Fruit fly (Drosophila melanogaster): ENCODE measurements around the gene TfIIA-S-2.

TfIIA-S-2 gene

dm6 chrX:990218-990617, 21.2 kb downstream of the TfIIA-S-2 start, which contains the start of gene CG18823:
CG18823 (plus strand) TSS chrX:990518.
- no peak for TF ChIP-seq CG9817 (tag; optimal IDR thresholded peaks at IDR 0.05)
- TF ChIP-seq gfzf (GFP tag; optimal IDR thresholded peaks at IDR 0.05), result no peak
- no peak for TF ChIP-seq NC2β (GFP tag; optimal IDR thresholded peaks at IDR 0.05)
- no peak for TF ChIP-seq Nf-YB (GFP tag; optimal IDR thresholded peaks at IDR 0.05)
- TF ChIP-seq CG9437 (GFP tag; optimal IDR thresholded peaks at IDR 0.05), result no peak
- TF ChIP-seq sd (tag; optimal IDR thresholded peaks at IDR 0.05), result no peak
- no peak for TF ChIP-seq Nf-YA (GFP tag; IDR thresholded peaks at IDR 0.05)
- TF ChIP-seq CG17359 (tag; optimal IDR thresholded peaks at IDR 0.05), result no peak
- TF ChIP-seq Bteb2 (GFP tag; optimal IDR thresholded peaks at IDR 0.05), result no peak
- TF ChIP-seq schlank (tag; optimal IDR thresholded peaks at IDR 0.05), result no peak
- TF ChIP-seq ems (GFP tag; optimal IDR thresholded peaks at IDR 0.05), result no peak
- no peak for TF ChIP-seq CG4424 (GFP tag; optimal IDR thresholded peaks at IDR 0.05)

DNA sequence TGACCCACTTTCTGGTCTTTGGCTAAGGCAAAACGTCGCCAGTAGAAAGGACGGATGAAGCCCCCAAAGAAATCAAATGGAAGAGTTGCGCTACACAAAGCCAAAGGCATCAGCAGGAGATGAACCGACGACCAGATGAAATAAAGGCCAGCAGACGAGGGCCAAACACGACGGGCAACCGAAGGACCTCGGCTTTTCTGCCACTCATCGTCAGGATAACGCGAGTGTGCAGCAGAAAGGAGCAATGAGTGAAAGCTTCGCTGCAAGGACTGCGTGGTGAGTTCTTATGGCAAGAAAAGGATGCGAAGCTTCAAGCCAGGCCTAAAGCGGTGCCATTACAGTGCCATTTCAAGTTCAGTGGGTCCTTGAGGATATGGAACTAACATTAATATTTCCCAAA, 25.5 kb downstream of the TfIIA-S-2 start:
- TF ChIP-seq CG18619 (GFP tag; optimal IDR thresholded peaks at IDR 0.05) (no peak), Deaf1 (tag; optimal IDR thresholded peaks at IDR 0.05) (peak; percentile 87), z (GFP tag; IDR thresholded peaks at IDR 0.05) (peak; percentile 80)

DNA sequence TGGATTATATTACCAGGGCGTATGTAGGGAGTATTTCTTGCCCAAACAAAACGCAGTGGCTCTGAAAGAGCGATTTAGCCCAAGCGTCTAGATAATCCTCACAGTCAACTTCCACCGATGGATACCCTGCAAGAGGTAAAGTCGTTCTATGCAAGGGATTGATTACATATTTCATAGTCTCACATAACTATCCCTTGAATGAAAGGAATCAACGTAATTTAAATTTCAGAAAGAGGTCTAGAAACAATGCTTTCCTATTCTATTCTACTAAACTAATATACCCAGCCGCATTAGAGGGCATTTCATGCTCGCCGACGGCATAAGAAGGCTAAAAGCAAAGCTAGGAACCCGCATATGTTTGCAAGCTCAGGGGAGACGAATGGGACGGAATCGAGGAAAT, 44.6 kb downstream of the TfIIA-S-2 start:
- TF ChIP-seq B-H1 (GFP tag; IDR thresholded peaks at IDR 0.05) (no peak), ase (GFP tag; IDR thresholded peaks at IDR 0.05) (peak; percentile 31; the same call in 1 of the 3 replicates), bigmax (GFP tag; optimal IDR thresholded peaks at IDR 0.05) (no peak), CG7372 (GFP tag; IDR thresholded peaks at IDR 0.05) (no peak), CG7745 (tag; optimal IDR thresholded peaks at IDR 0.05) (no peak), Adf1 (GFP tag; IDR thresholded peaks at IDR 0.05) (no peak), sob (GFP tag; IDR thresholded peaks at IDR 0.05) (no peak), HLH54F (GFP tag; optimal IDR thresholded peaks at IDR 0.05) (no peak), ci (GFP tag; IDR thresholded peaks at IDR 0.05) (0 out of 3 replicates have a peak, but pooled peaks have one; percentile 29), eve (GFP tag; optimal IDR thresholded peaks at IDR 0.05) (peak in 1 of 2 experiments; percentile 27), Meics (GFP tag; optimal IDR thresholded peaks at IDR 0.05) (peak; percentile 59), CkIIα-i1 (GFP tag; IDR thresholded peaks at IDR 0.05) (no peak), CG12155 (GFP tag; optimal IDR thresholded peaks at IDR 0.05) (no peak), CG9437 (GFP tag; optimal IDR thresholded peaks at IDR 0.05) (no peak), slou (GFP tag; optimal IDR thresholded peaks at IDR 0.05) (no peak), aop (GFP tag; IDR thresholded peaks at IDR 0.05) (no peak), Hmr (GFP tag; optimal IDR thresholded peaks at IDR 0.05) (peak; percentile 60), D19B (GFP tag; optimal IDR thresholded peaks at IDR 0.05) (peak; percentile 40), sr (GFP tag; IDR thresholded peaks at IDR 0.05) (no peak), tap (tag; optimal IDR thresholded peaks at IDR 0.05) (no peak), CG1529 (GFP tag; optimal IDR thresholded peaks at IDR 0.05) (no peak), CG34224 (GFP tag; IDR thresholded peaks at IDR 0.05; ENCODE audit: partially characterized antibody) (no peak), CG6689 (GFP tag; IDR thresholded peaks at IDR 0.05) (0 out of 2 replicates have a peak, but pooled peaks have one; percentile 27), CG11504 (tag; optimal IDR thresholded peaks at IDR 0.05) (peak; percentile 62), CG13775 (GFP tag; optimal IDR thresholded peaks at IDR 0.05) (no peak), CG10565 (GFP tag; optimal IDR thresholded peaks at IDR 0.05) (no peak), pnt (GFP tag; optimal IDR thresholded peaks at IDR 0.05) (no peak), CG18619 (GFP tag; optimal IDR thresholded peaks at IDR 0.05) (peak; percentile 4), CG14667 (GFP tag; IDR thresholded peaks at IDR 0.05) (no peak), CG6254 (GFP tag; optimal IDR thresholded peaks at IDR 0.05) (no peak), CG13424 (tag; optimal IDR thresholded peaks at IDR 0.05) (peak; percentile 57), CrebB (tag; optimal IDR thresholded peaks at IDR 0.05) (no peak), Nf-YA (GFP tag; IDR thresholded peaks at IDR 0.05) (no peak; the same call in 1 of the 2 replicates), CHES-1-like (GFP tag; optimal IDR thresholded peaks at IDR 0.05) (no peak), da (GFP tag; optimal IDR thresholded peaks at IDR 0.05) (no peak), CoRest (tag; optimal IDR thresholded peaks at IDR 0.05) (peak; percentile 29)

Measured in whole organism, embryonic.